Worm (Caenorhabditis elegans) whole organism, early embryonic: ENCODE data around the gene tpa-1.

Experiments used
- B0310.2 ChIP-seq: sonication (generic microtip); optimal IDR thresholded peaks from 2 replicates; lab custom pipeline; 2016; ENCODE audit warnings: mild to moderate bottlenecking, missing genetic modification characterization, missing compliant biosample characterization
- F13C5.2 ChIP-seq: sonication (generic microtip); optimal IDR thresholded peaks from 2 replicates; lab custom pipeline; 2017; ENCODE audit warnings: mild to moderate bottlenecking, missing genetic modification characterization, inconsistent platforms, missing compliant biosample characterization
- aly-1 ChIP-seq: sonication (generic microtip); optimal IDR thresholded peaks from 2 replicates; lab custom pipeline; 2016; ENCODE audit warnings: missing genetic modification characterization, missing compliant biosample characterization
- ama-1 ChIP-seq: fragments of 150-350 bp; optimal IDR thresholded peaks from 2 replicates; lab custom pipeline; 2014
- ceh-13 ChIP-seq: fragments of 200-800 bp; sonication (Bioruptor generic); optimal IDR thresholded peaks from 2 replicates; lab custom pipeline; 2018; ENCODE audit warnings: mild to moderate bottlenecking, missing genetic modification characterization, missing compliant biosample characterization
- ceh-36 ChIP-seq: sonication (generic microtip); optimal IDR thresholded peaks from 2 replicates; lab custom pipeline; 2016; ENCODE audit warnings: missing genetic modification characterization, inconsistent platforms, missing compliant biosample characterization
- ets-7 ChIP-seq: sonication (generic microtip); optimal IDR thresholded peaks from 2 replicates; lab custom pipeline; 2016; ENCODE audit warnings: missing genotype, missing genetic modification characterization, missing compliant biosample characterization
- flt-1 ChIP-seq: fragments of 200-800 bp; sonication (Bioruptor generic); IDR thresholded peaks from 2 replicates; pipeline ENCODE4 v1.3.6; 2022; ENCODE audit warnings: missing genetic modification characterization, missing compliant biosample characterization
- hmbx-1 ChIP-seq: sonication (generic microtip); optimal IDR thresholded peaks from 2 replicates; lab custom pipeline; 2016; ENCODE audit warnings: mild to moderate bottlenecking, missing genetic modification characterization, missing compliant biosample characterization
- hmg-4 ChIP-seq: fragments of 200-800 bp; sonication (Bioruptor generic); optimal IDR thresholded peaks from 2 replicates; lab custom pipeline; 2018; ENCODE audit warnings: mild to moderate bottlenecking, missing genetic modification characterization, missing compliant biosample characterization
- hnd-1 ChIP-seq: sonication (generic microtip); optimal IDR thresholded peaks from 2 replicates; lab custom pipeline; 2016; ENCODE audit warnings: missing genetic modification characterization, missing compliant biosample characterization
- pes-1 ChIP-seq: fragments of 200-800 bp; sonication (Bioruptor generic); IDR thresholded peaks from 2 replicates; pipeline ENCODE4 v1.3.6; 2022; ENCODE audit warnings: missing genetic modification reagents, missing genetic modification characterization, missing compliant biosample characterization
- scrt-1 ChIP-seq: fragments of 200-800 bp; sonication (Bioruptor generic); IDR thresholded peaks from 2 replicates; pipeline ENCODE4 v1.3.6; 2022; ENCODE audit warnings: missing genetic modification characterization, missing compliant biosample characterization
- sea-1 ChIP-seq: fragments of 200-800 bp; sonication (Bioruptor generic); conservative IDR thresholded peaks from 2 replicates; pipeline ENCODE4 v1.3.6; 2022; ENCODE audit warnings: missing genetic modification characterization, missing compliant biosample characterization
- tbx-11 ChIP-seq: fragments of 200-800 bp; sonication (Bioruptor generic); IDR thresholded peaks from 2 replicates; pipeline ENCODE4 v1.3.6; 2022; ENCODE audit warnings: missing genetic modification characterization, missing compliant biosample characterization
- tbx-37 ChIP-seq: fragments of 200-800 bp; sonication (Bioruptor generic); conservative IDR thresholded peaks from 2 replicates; pipeline ENCODE4 v1.3.6; 2022; ENCODE audit warnings: missing genetic modification reagents, missing genetic modification characterization, missing compliant biosample characterization
- tra-4 ChIP-seq: sonication (generic microtip); optimal IDR thresholded peaks from 2 replicates; lab custom pipeline; 2017; ENCODE audit warnings: missing genetic modification characterization, missing compliant biosample characterization

The tpa-1 gene

DNA sequence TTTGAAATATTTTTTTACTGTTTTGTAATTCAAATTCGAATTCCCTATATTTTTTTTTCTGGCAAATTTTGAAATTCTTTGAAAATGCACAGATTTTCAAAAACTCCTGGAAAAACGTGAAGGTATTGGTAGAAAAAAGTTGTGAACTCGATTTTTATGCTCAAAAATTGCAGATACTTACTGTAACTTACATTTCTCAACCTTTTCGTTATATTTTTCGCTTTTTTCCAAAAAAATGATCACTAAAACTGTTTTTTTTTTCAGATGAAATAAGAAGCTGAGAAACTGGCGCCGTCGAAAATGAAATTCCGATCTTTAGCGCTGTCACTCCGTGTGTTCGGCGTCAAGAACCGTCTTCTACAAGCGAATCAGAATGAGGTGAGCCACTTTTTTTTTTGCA is 15.7 kb upstream of the tpa-1 start, which contains the start of gene T05C7.8:
Gene T05C7.8, plus strand, starts transcription at position 301 of the 400 bp plus-strand sequence.
- no peak for TF ChIP-seq F13C5.2 (tag; lab: Kevin White, UChicago)
- no peak for TF ChIP-seq B0310.2
- no peak for TF ChIP-seq flt-1 (GFP tag; lab: Robert Waterston, UW)
- TF ChIP-seq ceh-13 (GFP tag; lab: Kevin White, UChicago), result no peak

DNA sequence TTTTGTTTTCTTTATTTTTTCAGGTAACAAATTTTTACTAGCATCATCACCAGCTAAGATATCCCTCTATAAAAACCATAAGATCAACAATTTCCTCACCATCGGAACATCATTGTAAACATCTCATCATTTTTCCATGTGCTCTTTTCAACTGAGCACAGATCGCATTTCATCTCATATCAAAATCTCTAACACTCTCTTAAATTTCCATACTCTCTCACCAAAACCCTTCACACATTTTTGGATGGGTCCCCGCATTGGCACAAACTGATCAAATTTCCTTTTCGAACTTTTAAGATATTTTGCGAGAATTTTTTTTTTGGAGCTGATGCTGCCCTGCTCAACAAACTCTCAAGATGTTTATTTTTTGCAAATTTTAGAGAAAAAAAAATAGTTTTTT is 14.4 kb upstream of the tpa-1 start:
- no peak for TF ChIP-seq ama-1 (lab: Kevin White, UChicago)
- no peak for TF ChIP-seq flt-1 (GFP tag; lab: Robert Waterston, UW)
- no peak for TF ChIP-seq pes-1 (GFP tag; lab: Robert Waterston, UW)
- no peak for TF ChIP-seq scrt-1 (GFP tag; lab: Robert Waterston, UW)
- TF ChIP-seq sea-1 (GFP tag; lab: Robert Waterston, UW), result no peak
- no peak for TF ChIP-seq hmbx-1 (tag; lab: Kevin White, UChicago)
- TF ChIP-seq ceh-13 (GFP tag; lab: Kevin White, UChicago), result no peak
- TF ChIP-seq tra-4, result no peak
- no peak for TF ChIP-seq tbx-37
- no peak for TF ChIP-seq B0310.2
- no peak for TF ChIP-seq aly-1
- no peak for TF ChIP-seq ets-7 (tag; lab: Kevin White, UChicago)
- TF ChIP-seq ceh-36 (tag; lab: Kevin White, UChicago), result no peak
- TF ChIP-seq tbx-11 (GFP tag; lab: Robert Waterston, UW), result no peak
- no peak for TF ChIP-seq hmg-4 (GFP tag; lab: Kevin White, UChicago)
- no peak for TF ChIP-seq hnd-1 (tag; lab: Kevin White, UChicago)
- no peak for TF ChIP-seq F13C5.2 (tag; lab: Kevin White, UChicago)

DNA sequence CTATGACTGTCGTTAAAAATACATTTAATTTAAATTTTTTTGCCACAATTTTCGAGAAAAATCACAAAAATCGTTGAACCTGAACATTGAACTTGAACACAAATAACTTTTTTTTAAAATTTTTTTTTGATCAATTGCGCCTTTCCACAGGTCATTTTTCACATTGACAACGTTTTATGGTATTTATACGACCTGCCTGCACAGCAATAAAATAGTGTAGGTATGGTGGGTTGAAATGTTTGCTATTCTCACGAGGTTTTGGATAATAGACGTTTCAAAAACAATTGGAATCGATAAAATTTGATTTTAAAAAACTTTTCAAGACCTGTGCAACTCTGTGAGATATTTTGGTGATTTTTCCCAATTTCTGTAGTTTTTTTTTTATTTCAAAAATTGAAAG is 13.6 kb upstream of the tpa-1 start:
- TF ChIP-seq hmbx-1 (tag; lab: Kevin White, UChicago), result no peak
- no peak for TF ChIP-seq pes-1 (GFP tag; lab: Robert Waterston, UW)

DNA sequence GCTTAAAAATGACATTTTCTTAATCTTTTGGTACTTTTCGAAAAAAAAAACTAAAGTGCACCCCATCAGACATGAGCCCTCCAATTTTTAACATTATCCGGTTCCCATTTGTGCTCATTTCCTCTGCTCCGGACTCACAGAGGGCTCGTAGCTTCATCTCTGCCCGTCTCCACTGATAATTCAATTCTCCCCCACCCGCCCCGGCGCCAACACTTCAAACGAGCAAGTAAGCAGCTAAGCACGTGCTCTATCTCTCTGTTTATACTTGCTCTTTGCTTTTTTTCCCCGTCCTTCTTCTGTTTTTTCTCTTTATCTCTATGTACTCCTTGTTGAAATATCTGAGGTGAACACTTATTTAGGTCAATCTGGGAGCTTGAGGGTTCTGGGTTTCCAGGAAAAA is 12.6 kb upstream of the tpa-1 start, which contains the start of gene T05C7.9:
Gene T05C7.9, plus strand, starts transcription at position 72 of the 400 bp plus-strand sequence.
- TF ChIP-seq F13C5.2 (tag; lab: Kevin White, UChicago) (no peak), tbx-11 (GFP tag; lab: Robert Waterston, UW) (no peak), hmg-4 (GFP tag; lab: Kevin White, UChicago) (no peak), sea-1 (GFP tag; lab: Robert Waterston, UW) (no peak), aly-1 (no peak), ets-7 (tag; lab: Kevin White, UChicago) (no peak), ama-1 (lab: Kevin White, UChicago) (no peak), ceh-36 (tag; lab: Kevin White, UChicago) (no peak), tbx-37 (no peak), scrt-1 (GFP tag; lab: Robert Waterston, UW) (no peak), hnd-1 (tag; lab: Kevin White, UChicago) (no peak), flt-1 (GFP tag; lab: Robert Waterston, UW) (no peak), B0310.2 (no peak), hmbx-1 (tag; lab: Kevin White, UChicago) (no peak), ceh-13 (GFP tag; lab: Kevin White, UChicago) (no peak), tra-4 (no peak), pes-1 (GFP tag; lab: Robert Waterston, UW) (no peak)

DNA sequence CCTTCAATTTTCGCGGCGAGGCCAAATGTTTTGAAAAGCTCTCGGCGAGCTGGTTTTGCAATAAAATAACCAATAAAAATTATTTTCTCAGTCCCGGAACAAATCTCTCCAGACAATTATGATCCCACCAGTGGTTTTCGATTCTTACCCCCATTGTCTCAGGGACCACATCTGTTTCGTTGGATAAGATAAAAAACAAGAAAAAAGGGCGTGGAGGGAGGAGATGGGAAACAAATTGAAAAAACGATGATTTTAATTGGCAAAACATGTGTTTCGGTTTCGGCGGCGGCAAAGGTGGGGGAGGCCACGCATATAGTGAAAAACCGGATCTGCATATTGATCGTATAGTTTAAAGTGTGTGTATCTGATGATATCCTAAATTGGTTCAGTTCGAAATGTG is 10.8 kb upstream of the tpa-1 start:
- no peak for TF ChIP-seq F13C5.2 (tag; lab: Kevin White, UChicago)
- TF ChIP-seq tbx-11 (GFP tag; lab: Robert Waterston, UW), result no peak
- TF ChIP-seq hnd-1 (tag; lab: Kevin White, UChicago), result no peak
- no peak for TF ChIP-seq ceh-13 (GFP tag; lab: Kevin White, UChicago)
- TF ChIP-seq B0310.2, result no peak
- TF ChIP-seq aly-1, result no peak
- TF ChIP-seq tra-4, result no peak
- no peak for TF ChIP-seq hmg-4 (GFP tag; lab: Kevin White, UChicago)
- no peak for TF ChIP-seq ets-7 (tag; lab: Kevin White, UChicago)
- no peak for TF ChIP-seq hmbx-1 (tag; lab: Kevin White, UChicago)
- no peak for TF ChIP-seq ama-1 (lab: Kevin White, UChicago)
- no peak for TF ChIP-seq pes-1 (GFP tag; lab: Robert Waterston, UW)
- no peak for TF ChIP-seq flt-1 (GFP tag; lab: Robert Waterston, UW)
- TF ChIP-seq ceh-36 (tag; lab: Kevin White, UChicago), result no peak

DNA sequence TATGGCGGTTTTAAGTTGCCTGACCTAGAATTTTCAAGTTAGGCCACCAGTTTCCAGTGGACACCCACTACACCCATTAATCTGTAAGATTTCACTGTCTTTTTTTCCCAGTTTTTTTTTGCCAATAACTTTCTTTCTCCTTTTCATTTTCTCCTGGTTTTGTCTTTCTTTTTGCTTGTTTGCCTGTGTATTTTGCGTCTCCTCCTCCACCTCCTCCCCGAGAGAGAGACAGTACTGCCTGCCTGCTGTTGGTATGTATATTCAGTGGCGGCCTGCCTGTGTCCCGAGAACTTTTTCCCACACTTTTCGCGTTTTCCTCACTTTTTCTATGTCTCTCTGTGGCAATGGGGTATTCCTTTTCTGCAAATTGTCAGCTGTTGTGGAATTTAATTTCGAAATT is 10.4 kb upstream of the tpa-1 start:
- TF ChIP-seq tbx-37, result no peak
- TF ChIP-seq ama-1 (lab: Kevin White, UChicago), result no peak
- TF ChIP-seq ceh-13 (GFP tag; lab: Kevin White, UChicago), result no peak
- no peak for TF ChIP-seq scrt-1 (GFP tag; lab: Robert Waterston, UW)
- TF ChIP-seq ceh-36 (tag; lab: Kevin White, UChicago), result no peak
- TF ChIP-seq sea-1 (GFP tag; lab: Robert Waterston, UW), result no peak
- TF ChIP-seq hmbx-1 (tag; lab: Kevin White, UChicago), result no peak
- TF ChIP-seq F13C5.2 (tag; lab: Kevin White, UChicago), result no peak
- no peak for TF ChIP-seq aly-1
- no peak for TF ChIP-seq B0310.2
- TF ChIP-seq flt-1 (GFP tag; lab: Robert Waterston, UW), result no peak
- TF ChIP-seq hmg-4 (GFP tag; lab: Kevin White, UChicago), result no peak
- no peak for TF ChIP-seq pes-1 (GFP tag; lab: Robert Waterston, UW)
- TF ChIP-seq tra-4, result no peak
- no peak for TF ChIP-seq tbx-11 (GFP tag; lab: Robert Waterston, UW)

DNA sequence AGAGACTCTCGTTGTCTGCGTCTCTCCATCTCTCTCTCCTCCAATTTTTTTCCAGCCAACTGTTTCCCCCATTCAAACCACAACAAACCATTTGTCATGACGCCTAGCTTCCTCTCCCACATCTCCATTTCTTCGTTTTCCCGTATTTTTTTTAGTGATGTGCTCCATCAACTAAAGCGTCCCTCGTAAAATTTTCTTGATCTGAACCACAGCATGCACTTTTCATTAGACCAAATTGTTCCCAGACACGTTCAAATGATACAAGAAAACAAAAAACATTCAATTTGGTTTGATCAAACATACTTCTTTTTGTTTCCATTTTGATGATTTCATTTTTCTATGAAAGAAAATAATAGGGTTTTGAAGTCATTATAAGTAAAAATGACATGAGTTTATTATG is 9.5 kb upstream of the tpa-1 start:
- TF ChIP-seq flt-1 (GFP tag; lab: Robert Waterston, UW), result no peak
- TF ChIP-seq tbx-37, result no peak
- no peak for TF ChIP-seq ets-7 (tag; lab: Kevin White, UChicago)
- TF ChIP-seq B0310.2, result no peak
- TF ChIP-seq F13C5.2 (tag; lab: Kevin White, UChicago), result no peak
- TF ChIP-seq tbx-11 (GFP tag; lab: Robert Waterston, UW), result no peak
- no peak for TF ChIP-seq ama-1 (lab: Kevin White, UChicago)
- TF ChIP-seq scrt-1 (GFP tag; lab: Robert Waterston, UW), result no peak
